Worm (Caenorhabditis elegans) whole organism, L1 larva: ENCODE measurements around the gene ebp-1.
A peak's percentile ranks its signal among the peaks of the same experiment; 100 is the strongest.

Experiments used
- C16A3.4 ChIP-seq: fragments of 150-350 bp; optimal IDR thresholded peaks from 2 replicates; lab custom pipeline; 2014; ENCODE audit warnings: missing biosample characterization, missing genetic modification characterization
- F16B12.6 ChIP-seq: fragments of 150-350 bp; optimal IDR thresholded peaks from 2 replicates; lab custom pipeline; 2014; ENCODE audit warnings: missing biosample characterization, missing genetic modification characterization
- aha-1 ChIP-seq: fragments of 150-350 bp; optimal IDR thresholded peaks from 2 replicates; lab custom pipeline; 2014; ENCODE audit warnings: missing biosample characterization, missing genetic modification characterization
- alr-1 ChIP-seq: fragments of 200-800 bp; sonication (Bioruptor generic); optimal IDR thresholded peaks from 2 replicates; lab custom pipeline; 2018; ENCODE audit warnings: borderline replicate concordance, mild to moderate bottlenecking, missing genetic modification characterization, missing compliant biosample characterization
- blmp-1 ChIP-seq: fragments of 150-350 bp; optimal IDR thresholded peaks from 2 replicates; lab custom pipeline; 2014; ENCODE audit warnings: missing biosample characterization, missing genetic modification characterization
- ceh-63 ChIP-seq: fragments of 200-800 bp; sonication (Bioruptor generic); optimal IDR thresholded peaks from 2 replicates; lab custom pipeline; 2018; ENCODE audit warnings: mild to moderate bottlenecking, missing genetic modification characterization, missing compliant biosample characterization
- ceh-8 ChIP-seq: fragments of 200-800 bp; sonication (Bioruptor generic); optimal IDR thresholded peaks from 2 replicates; lab custom pipeline; 2018; ENCODE audit warnings: mild to moderate bottlenecking, missing genetic modification characterization, moderate library complexity, missing compliant biosample characterization
- ceh-82 ChIP-seq, 3 experiments: fragments of 150-350 bp in 1 of 3; sonication (generic microtip) in 2 of 3; optimal IDR thresholded peaks; 2 replicates each; lab custom pipeline; 2014 to 2017; ENCODE audit warnings: missing biosample characterization in 3 of 3, missing genetic modification characterization in 3 of 3
- dpl-1 ChIP-seq, 3 experiments: fragments of 150-350 bp in 2 of 3; sonication (generic microtip) in 1 of 3; optimal IDR thresholded peaks; 2 replicates each; lab custom pipeline; 2014 to 2017; ENCODE audit warnings: missing biosample characterization in 3 of 3, missing genetic modification characterization in 3 of 3, missing genetic modification reagents in 3 of 3
- dsc-1 ChIP-seq: sonication (generic microtip); optimal IDR thresholded peaks from 2 replicates; lab custom pipeline; 2016; ENCODE audit warnings: mild to moderate bottlenecking, missing genetic modification characterization, missing compliant biosample characterization
- efl-1 ChIP-seq, 4 experiments: fragments of 150-350 bp; optimal IDR thresholded peaks in 3 of 4; peaks in 1 of 4; 1 replicate in 1 of 4; 2 replicates in 3 of 4; lab custom pipeline; 2014; ENCODE audit warnings: missing biosample characterization in 2 of 4, missing genetic modification characterization in 2 of 4, missing genetic modification reagents in 2 of 4
- egl-13 ChIP-seq: sonication (generic microtip); optimal IDR thresholded peaks from 2 replicates; lab custom pipeline; 2016; ENCODE audit warnings: missing genotype, missing genetic modification reagents, missing genetic modification characterization, missing compliant biosample characterization
- hlh-4 ChIP-seq: sonication (generic microtip); optimal IDR thresholded peaks from 2 replicates; lab custom pipeline; 2016; ENCODE audit warnings: mild to moderate bottlenecking, missing genetic modification characterization, missing compliant biosample characterization
- hpl-2 ChIP-seq: fragments of 150-350 bp; optimal IDR thresholded peaks from 2 replicates; lab custom pipeline; 2014; ENCODE audit warnings: missing biosample characterization, missing genetic modification reagents, missing genetic modification characterization
- irx-1 ChIP-seq: sonication (generic microtip); optimal IDR thresholded peaks from 2 replicates; lab custom pipeline; 2016; ENCODE audit warnings: missing genetic modification characterization, missing compliant biosample characterization
- isw-1 ChIP-seq: fragments of 200-800 bp; sonication (Bioruptor generic); IDR thresholded peaks from 2 replicates; pipeline ENCODE4 v1.3.6; 2022; ENCODE audit warnings: missing genetic modification characterization, missing compliant biosample characterization
- lin-13 ChIP-seq: fragments of 150-350 bp; optimal IDR thresholded peaks from 2 replicates; lab custom pipeline; 2014; ENCODE audit warnings: missing biosample characterization, missing genetic modification reagents, missing genetic modification characterization
- lin-15B ChIP-seq: fragments of 150-350 bp; sonication (generic microtip); optimal IDR thresholded peaks from 3 replicates; lab custom pipeline; 2014; ENCODE audit warnings: missing biosample characterization, missing genetic modification characterization
- lin-39 ChIP-seq: fragments of 150-350 bp; optimal IDR thresholded peaks from 2 replicates; lab custom pipeline; 2014; ENCODE audit warnings: missing biosample characterization, missing genetic modification reagents, missing genetic modification characterization
- lsy-2 ChIP-seq, 2 experiments: fragments of 150-350 bp; optimal IDR thresholded peaks; 2 replicates each; lab custom pipeline; 2014; ENCODE audit warnings: missing biosample characterization in 2 of 2, missing genetic modification characterization in 2 of 2
- mdl-1 ChIP-seq, 2 experiments: fragments of 150-350 bp; optimal IDR thresholded peaks; 2 replicates each; lab custom pipeline; 2014 to 2017; ENCODE audit warnings: missing biosample characterization in 2 of 2, missing genetic modification characterization in 2 of 2, inconsistent platforms in 1 of 2
- mef-2 ChIP-seq: fragments of 150-350 bp; optimal IDR thresholded peaks from 2 replicates; lab custom pipeline; 2014; ENCODE audit warnings: missing biosample characterization, missing genetic modification characterization
- mep-1 ChIP-seq: fragments of 150-350 bp; optimal IDR thresholded peaks from 2 replicates; lab custom pipeline; 2014; ENCODE audit warnings: missing biosample characterization, missing genetic modification characterization
- nhr-20 ChIP-seq: sonication (generic microtip); optimal IDR thresholded peaks from 2 replicates; lab custom pipeline; 2016; ENCODE audit warnings: mild to moderate bottlenecking, missing genetic modification characterization, missing compliant biosample characterization
- nhr-28 ChIP-seq: fragments of 150-350 bp; optimal IDR thresholded peaks from 2 replicates; lab custom pipeline; 2014; ENCODE audit warnings: missing biosample characterization, missing genetic modification characterization
- nhr-71 ChIP-seq: sonication (generic microtip); optimal IDR thresholded peaks from 2 replicates; lab custom pipeline; 2016; ENCODE audit warnings: mild to moderate bottlenecking, missing genetic modification characterization, moderate library complexity, missing compliant biosample characterization
- nhr-77 ChIP-seq: fragments of 150-350 bp; optimal IDR thresholded peaks from 2 replicates; lab custom pipeline; 2014; ENCODE audit warnings: missing biosample characterization, missing genetic modification characterization
- nhr-84 ChIP-seq: sonication (generic microtip); optimal IDR thresholded peaks from 2 replicates; lab custom pipeline; 2017; ENCODE audit warnings: missing biosample characterization, missing genetic modification characterization
- nhr-85 ChIP-seq: sonication (generic microtip); peaks from one replicate; lab custom pipeline; 2016; ENCODE audit warnings: missing genetic modification characterization, inconsistent platforms, missing compliant biosample characterization
- nhr-90 ChIP-seq: sonication (generic microtip); optimal IDR thresholded peaks from 2 replicates; lab custom pipeline; 2016; ENCODE audit warnings: mild to moderate bottlenecking, missing genetic modification characterization, missing compliant biosample characterization; ENCODE audit not compliant: poor library complexity
- pax-3 ChIP-seq: fragments of 200-800 bp; sonication (Bioruptor generic); optimal IDR thresholded peaks from 2 replicates; lab custom pipeline; 2018; ENCODE audit warnings: mild to moderate bottlenecking, missing genetic modification characterization, moderate library complexity, missing compliant biosample characterization
- skn-1 ChIP-seq: fragments of 150-350 bp; optimal IDR thresholded peaks from 2 replicates; lab custom pipeline; 2014; ENCODE audit warnings: missing biosample characterization, missing genetic modification characterization
- snpc-4 ChIP-seq: fragments of 150-350 bp; optimal IDR thresholded peaks from 2 replicates; lab custom pipeline; 2014; ENCODE audit warnings: missing biosample characterization, missing genetic modification characterization
- snu-23 ChIP-seq: sonication (generic microtip); optimal IDR thresholded peaks from 2 replicates; lab custom pipeline; 2016; ENCODE audit warnings: missing genetic modification characterization, missing compliant biosample characterization
- sox-4 ChIP-seq: sonication (generic microtip); optimal IDR thresholded peaks from 2 replicates; lab custom pipeline; 2016; ENCODE audit warnings: missing genetic modification characterization, missing compliant biosample characterization
- tbx-2 ChIP-seq: sonication (generic microtip); optimal IDR thresholded peaks from 2 replicates; lab custom pipeline; 2016; ENCODE audit warnings: missing genetic modification characterization, missing compliant biosample characterization
- tlp-1 ChIP-seq: fragments of 150-350 bp; optimal IDR thresholded peaks from 2 replicates; lab custom pipeline; 2014; ENCODE audit warnings: missing biosample characterization, missing genetic modification characterization
- unc-130 ChIP-seq: fragments of 150-350 bp; optimal IDR thresholded peaks from 2 replicates; lab custom pipeline; 2017; ENCODE audit warnings: missing biosample characterization, missing genetic modification characterization, inconsistent platforms
- unc-86 ChIP-seq: sonication (generic microtip); optimal IDR thresholded peaks from 2 replicates; lab custom pipeline; 2016; ENCODE audit warnings: missing genetic modification characterization, missing compliant biosample characterization
- zip-4 ChIP-seq: fragments of 200-800 bp; sonication (Bioruptor generic); optimal IDR thresholded peaks from 2 replicates; lab custom pipeline; 2018; ENCODE audit warnings: mild to moderate bottlenecking, missing genetic modification characterization, moderate library complexity, missing compliant biosample characterization
- ztf-11 ChIP-seq, 2 experiments: sonication (generic microtip); optimal IDR thresholded peaks; 2 replicates each; lab custom pipeline; 2016 to 2017; ENCODE audit warnings: missing genetic modification characterization in 2 of 2, missing biosample characterization in 1 of 2, missing compliant biosample characterization in 1 of 2

ebp-1 gene

DNA sequence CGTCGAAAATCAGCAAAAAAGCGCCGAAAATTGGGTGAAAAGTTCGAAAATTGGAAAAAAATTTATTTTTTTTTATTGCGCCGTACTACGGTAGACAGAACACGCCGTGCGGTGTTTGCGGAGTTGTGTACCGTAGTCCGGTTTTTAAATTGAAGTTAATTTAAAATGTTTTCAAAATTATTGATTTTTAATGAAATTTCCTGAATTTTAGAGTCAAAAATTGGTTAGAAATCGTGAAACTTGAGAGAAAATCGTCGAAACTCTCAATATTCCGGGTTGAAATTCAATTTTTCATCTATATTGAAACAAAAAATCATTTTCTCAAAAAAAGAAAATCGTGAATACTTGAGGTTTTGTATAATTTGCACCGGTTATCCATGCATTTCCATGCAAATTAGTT, 38.5 kb downstream of the ebp-1 start, which contains the start of gene nova-1:
TSS of gene nova-1 (minus strand) at position 101 of the 400 bp plus-strand sequence.
- TF ChIP-seq egl-13 (tag; lab: Kevin White, UChicago) (no peak), hpl-2 (GFP tag; lab: Kevin White, UChicago) (no peak), ceh-82 (tag; optimal IDR thresholded peaks at IDR 0.05; lab: Kevin White, UChicago) (no peak), lin-13 (GFP tag; lab: Kevin White, UChicago) (no peak), unc-130 (tag; lab: Kevin White, UChicago) (no peak), mef-2 (tag; lab: Kevin White, UChicago) (no peak), zip-4 (no peak), snpc-4 (tag; lab: Kevin White, UChicago) (no peak), nhr-77 (tag; lab: Kevin White, UChicago) (no peak), lsy-2 (tag; optimal IDR thresholded peaks at IDR 0.05; lab: Kevin White, UChicago) (no peak), sox-4 (tag; lab: Kevin White, UChicago) (no peak), alr-1 (tag; lab: Kevin White, UChicago) (no peak), efl-1 (optimal IDR thresholded peaks at IDR 0.05; lab: Kevin White, UChicago) (no peak), efl-1 (GFP tag; optimal IDR thresholded peaks at IDR 0.05 in 1 of 2; lab: Kevin White, UChicago) (no peak), mdl-1 (tag; optimal IDR thresholded peaks at IDR 0.05; lab: Kevin White, UChicago) (no peak)
- TF ChIP-seq, all 84 proteins: peak for 0

DNA sequence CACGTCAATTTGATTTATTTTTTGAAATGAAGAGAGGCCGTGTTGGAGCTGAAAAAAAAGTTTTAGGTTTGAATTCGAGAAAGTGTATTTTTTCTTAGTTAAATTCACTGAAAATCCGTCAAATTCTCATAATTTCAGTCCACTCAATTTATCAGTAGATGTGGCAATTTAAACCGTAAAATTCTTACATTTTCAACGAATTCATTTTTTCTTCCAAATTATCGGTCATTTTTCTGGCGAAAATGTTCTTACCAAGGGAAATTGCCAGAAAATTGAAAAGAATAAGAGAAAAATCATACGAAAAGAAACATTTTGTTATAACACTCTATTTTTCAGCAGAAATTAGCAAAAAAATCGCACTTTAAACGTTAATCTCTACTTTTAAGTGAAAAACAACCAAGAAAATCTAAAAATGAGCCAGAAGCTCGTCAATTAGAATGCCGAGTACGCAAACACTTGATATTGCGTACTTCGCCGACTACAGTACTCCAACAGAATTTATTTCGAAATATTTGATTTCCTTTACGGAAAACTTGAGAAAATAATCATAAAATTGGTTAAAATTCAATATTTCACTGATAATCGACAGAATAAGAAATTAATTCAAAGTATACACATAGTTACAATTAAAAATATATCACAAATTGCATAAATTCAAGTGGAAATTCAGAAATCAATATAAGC, 41.9 kb downstream of the ebp-1 start, which contains the start of gene fbxa-106:
TSS of gene fbxa-106 (minus strand) at position 51 of the 684 bp plus-strand sequence.
- no peak for TF ChIP-seq nhr-84 (tag; lab: Kevin White, UChicago)

- TF ChIP-seq tbx-2 (tag; lab: Kevin White, UChicago) (no peak), nhr-28 (tag; lab: Kevin White, UChicago) (no peak), nhr-90 (tag; lab: Kevin White, UChicago) (no peak), nhr-20 (tag; lab: Kevin White, UChicago) (no peak), tlp-1 (tag; lab: Kevin White, UChicago) (no peak), blmp-1 (tag; lab: Kevin White, UChicago) (no peak), pax-3 (tag; lab: Kevin White, UChicago) (no peak), ceh-82 (tag; optimal IDR thresholded peaks at IDR 0.05; lab: Kevin White, UChicago) (no peak), efl-1 (optimal IDR thresholded peaks at IDR 0.05; lab: Kevin White, UChicago) (peak in 1 of 2 experiments; percentile 88), efl-1 (GFP tag; optimal IDR thresholded peaks at IDR 0.05 in 1 of 2; lab: Kevin White, UChicago) (peak in 1 of 2 experiments; percentile 62), nhr-71 (tag; lab: Kevin White, UChicago) (no peak), isw-1 (GFP tag; lab: Robert Waterston, UW) (no peak), nhr-85 (peak; percentile 65)
These were observed 42.8 kb downstream of the ebp-1 start, which contains the start of gene Y59A8B.12 for ce11 chrV:18086174-18086661. TSS of gene Y59A8B.12 (minus strand) at chrV:18086224.

DNA sequence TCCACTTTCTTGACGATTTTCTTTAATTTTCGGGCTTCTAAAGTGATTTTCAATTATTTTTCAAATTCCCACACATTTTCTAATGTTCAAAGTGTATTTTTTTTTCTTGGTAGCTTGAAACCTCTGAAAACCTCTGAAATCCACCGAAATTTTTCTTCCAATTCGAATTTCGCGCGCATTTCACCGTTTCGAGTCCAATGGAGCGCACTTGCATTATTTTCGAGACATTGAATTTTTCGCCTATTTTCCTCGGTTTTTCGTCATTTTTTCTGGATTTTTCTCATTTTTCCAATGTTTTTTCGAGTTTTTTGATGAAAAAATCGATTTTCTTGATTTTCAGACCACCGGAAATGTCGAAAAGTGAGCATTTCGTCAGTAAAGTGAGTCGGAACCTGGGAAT, 43.4 kb downstream of the ebp-1 start, which contains the start of gene slr-2:
TSS of gene slr-2 (plus strand) at position 341 of the 400 bp plus-strand sequence.
- TF ChIP-seq hlh-4 (tag; lab: Kevin White, UChicago) = no peak
- peak; percentile 98 to 100 for TF ChIP-seq efl-1 (optimal IDR thresholded peaks at IDR 0.05; lab: Kevin White, UChicago)
- TF ChIP-seq efl-1 (GFP tag; optimal IDR thresholded peaks at IDR 0.05 in 1 of 2; lab: Kevin White, UChicago) = peak; percentile 99 to 100
- TF ChIP-seq hpl-2 (GFP tag; lab: Kevin White, UChicago) = peak; percentile 17
- no peak for TF ChIP-seq ceh-63 (GFP tag; lab: Kevin White, UChicago)
- peak; percentile 56 for TF ChIP-seq dsc-1
- TF ChIP-seq isw-1 (GFP tag; lab: Robert Waterston, UW) = peak; percentile 27; the same call in 1 of the 2 replicates
- no peak for TF ChIP-seq nhr-84 (tag; lab: Kevin White, UChicago)
- peak; percentile 49 to 80 for TF ChIP-seq lsy-2 (tag; optimal IDR thresholded peaks at IDR 0.05; lab: Kevin White, UChicago)
- TF ChIP-seq mep-1 (tag; lab: Kevin White, UChicago) = peak; percentile 69
- TF ChIP-seq nhr-90 (tag; lab: Kevin White, UChicago) = no peak
- peak; percentile 49 for TF ChIP-seq skn-1 (tag; lab: Kevin White, UChicago)
- TF ChIP-seq irx-1 (tag; lab: Kevin White, UChicago) = peak; percentile 1
- TF ChIP-seq dpl-1 (GFP tag; optimal IDR thresholded peaks at IDR 0.05; lab: Kevin White, UChicago) = peak; percentile 97 to 98 (median 97)
- TF ChIP-seq lin-39 = peak; percentile 37
- TF ChIP-seq C16A3.4 (tag; lab: Kevin White, UChicago) = peak; percentile 40
- TF ChIP-seq tbx-2 (tag; lab: Kevin White, UChicago) = peak; percentile 49
- TF ChIP-seq lin-15B (tag; lab: Kevin White, UChicago) = peak; percentile 18
- TF ChIP-seq ceh-82 (tag; optimal IDR thresholded peaks at IDR 0.05; lab: Kevin White, UChicago) = peak; percentile 43 to 77 (median 51)
- TF ChIP-seq ceh-8 (GFP tag; lab: Kevin White, UChicago) = peak; percentile 1
- TF ChIP-seq unc-86 = peak; percentile 14
- TF ChIP-seq nhr-77 (tag; lab: Kevin White, UChicago) = peak; percentile 14
- no peak for TF ChIP-seq aha-1 (tag; lab: Kevin White, UChicago)
- peak in 1 of 2 experiments; percentile 11 for TF ChIP-seq mdl-1 (tag; optimal IDR thresholded peaks at IDR 0.05; lab: Kevin White, UChicago)
- TF ChIP-seq F16B12.6 (tag; lab: Kevin White, UChicago) = peak; percentile 36
- peak; percentile 66 for TF ChIP-seq snu-23
- no peak for TF ChIP-seq ztf-11 (tag; optimal IDR thresholded peaks at IDR 0.05; lab: Kevin White, UChicago)
- peak; percentile 43 for TF ChIP-seq unc-130 (tag; lab: Kevin White, UChicago)
